Worm (Caenorhabditis elegans): ENCODE results near the gene irld-48.

DNA sequence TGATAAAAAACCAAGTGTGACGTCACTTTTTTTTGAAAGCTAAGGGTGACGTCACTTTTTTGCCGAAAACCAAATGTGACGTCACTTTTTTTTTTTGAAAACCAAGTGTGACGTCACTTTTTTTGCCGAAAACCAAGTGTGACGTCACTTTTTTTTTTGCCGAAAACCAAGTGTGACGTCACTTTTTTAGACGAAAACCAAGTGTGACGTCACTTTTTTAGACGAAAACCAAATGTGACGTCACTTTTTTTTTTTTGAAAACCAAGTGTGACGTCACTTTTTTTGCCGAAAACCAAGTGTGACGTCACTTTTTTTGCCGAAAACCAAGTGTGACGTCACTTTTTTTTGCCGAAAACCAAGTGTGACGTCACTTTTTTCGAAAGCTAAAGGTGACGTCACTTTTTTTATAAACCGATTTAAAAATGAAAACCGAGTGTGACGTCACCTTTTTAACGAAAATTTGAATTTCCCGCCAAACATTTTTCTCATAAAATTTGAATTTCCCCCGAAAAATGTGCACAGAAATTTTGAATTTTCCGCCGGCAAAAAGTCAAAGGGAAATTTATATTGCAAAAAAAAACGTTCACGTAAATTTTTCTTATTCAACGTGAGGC is 42.1 kb downstream of the irld-48 start:
- TF ChIP-seq lsy-2 (tag; optimal IDR thresholded peaks at IDR 0.05) (no peak), ztf-11 (tag; optimal IDR thresholded peaks at IDR 0.05) (no peak), gmeb-1 (tag; optimal IDR thresholded peaks at IDR 0.05) (no peak), nhr-77 (tag; optimal IDR thresholded peaks at IDR 0.05) (no peak), sem-4 (tag; optimal IDR thresholded peaks at IDR 0.05) (no peak), ama-1 (optimal IDR thresholded peaks at IDR 0.05) (no peak), skn-1 (tag; optimal IDR thresholded peaks at IDR 0.05) (no peak), zag-1 (tag; optimal IDR thresholded peaks at IDR 0.05) (no peak), unc-39 (tag; optimal IDR thresholded peaks at IDR 0.05) (no peak), mdl-1 (tag; optimal IDR thresholded peaks at IDR 0.05) (no peak), lin-39 (tag; optimal IDR thresholded peaks at IDR 0.05) (no peak), sma-3 (GFP tag; optimal IDR thresholded peaks at IDR 0.05) (no peak), dmd-4 (tag; optimal IDR thresholded peaks at IDR 0.05) (no peak)
